Fruit fly (Drosophila melanogaster) whole organism, embryonic: ENCODE measurements around the gene Act87E.

Source experiments
- Blimp-1 ChIP-seq: fragments of 200-800 bp; sonication (Bioruptor generic); optimal IDR thresholded peaks from 3 replicates; lab custom pipeline; 2018; ENCODE audit warnings: missing biosample characterization, missing genetic modification characterization, mild to moderate bottlenecking, moderate library complexity, missing genetic modification reagents
- CG10565 ChIP-seq: fragments of 200-800 bp; sonication (Bioruptor generic); optimal IDR thresholded peaks from 3 replicates; lab custom pipeline; 2016; ENCODE audit warnings: missing biosample characterization, mild to moderate bottlenecking, missing genetic modification characterization
- CG12071 ChIP-seq: fragments of 200-800 bp; sonication (Bioruptor generic); optimal IDR thresholded peaks from 3 replicates; lab custom pipeline; 2018; ENCODE audit warnings: missing biosample characterization, mild to moderate bottlenecking, missing genetic modification characterization
- CG12104 ChIP-seq: fragments of 200-800 bp; sonication (Bioruptor generic); optimal IDR thresholded peaks from 3 replicates; lab custom pipeline; 2016; ENCODE audit warnings: missing biosample characterization, missing genetic modification characterization
- CG12155 ChIP-seq: fragments of 200-800 bp; sonication (Bioruptor generic); optimal IDR thresholded peaks from 3 replicates; lab custom pipeline; 2016; ENCODE audit warnings: missing biosample characterization, missing genetic modification characterization
- CG12236 ChIP-seq: fragments of 200-800 bp; sonication (Bioruptor generic); optimal IDR thresholded peaks from 2 replicates; lab custom pipeline; 2016; ENCODE audit warnings: missing biosample characterization, missing genetic modification characterization
- CG14014 ChIP-seq: fragments of 200-800 bp; sonication (Bioruptor generic); IDR thresholded peaks from 2 replicates; pipeline ENCODE4 v1.3.6; 2022; ENCODE audit warnings: missing biosample characterization, missing genetic modification characterization
- CG15479 ChIP-seq: fragments of 200-800 bp; sonication (Bioruptor generic); optimal IDR thresholded peaks from 3 replicates; lab custom pipeline; 2019; ENCODE audit warnings: missing biosample characterization, mild to moderate bottlenecking, missing genetic modification characterization, moderate library complexity
- CG17359 ChIP-seq: fragments of 200-800 bp; sonication (Bioruptor generic); optimal IDR thresholded peaks from 3 replicates; lab custom pipeline; 2018; ENCODE audit warnings: missing biosample characterization, mild to moderate bottlenecking, missing genetic modification characterization, moderate library complexity
- CG17612 ChIP-seq: fragments of 200-800 bp; sonication (Bioruptor generic); IDR thresholded peaks from 2 replicates; pipeline ENCODE4 v1.3.6; 2022; ENCODE audit warnings: missing biosample characterization, missing genetic modification characterization
- CG17829 ChIP-seq: fragments of 200-800 bp; optimal IDR thresholded peaks from 2 replicates; lab custom pipeline; 2019; ENCODE audit warnings: missing biosample characterization, mild to moderate bottlenecking, missing genetic modification characterization, moderate library complexity
- CG18599 ChIP-seq: fragments of 200-800 bp; sonication (Bioruptor generic); optimal IDR thresholded peaks from 3 replicates; lab custom pipeline; 2017; ENCODE audit warnings: missing biosample characterization, missing genetic modification characterization, mild to moderate bottlenecking, moderate library complexity, missing genetic modification reagents
- CG31365 ChIP-seq: fragments of 200-800 bp; sonication (Bioruptor generic); optimal IDR thresholded peaks from 2 replicates; lab custom pipeline; 2018; ENCODE audit warnings: missing biosample characterization, mild to moderate bottlenecking, missing genetic modification characterization
- CG3163 ChIP-seq: fragments of 200-800 bp; sonication (Bioruptor generic); optimal IDR thresholded peaks from 3 replicates; lab custom pipeline; 2016; ENCODE audit warnings: missing biosample characterization, missing genetic modification characterization
- CG33213 ChIP-seq: fragments of 200-800 bp; sonication (Bioruptor generic); optimal IDR thresholded peaks from 3 replicates; lab custom pipeline; 2016; ENCODE audit warnings: missing biosample characterization, missing genetic modification characterization
- CG33557 ChIP-seq: fragments of 200-800 bp; sonication (Bioruptor generic); optimal IDR thresholded peaks from 2 replicates; lab custom pipeline; 2019; ENCODE audit warnings: missing biosample characterization, mild to moderate bottlenecking, missing genetic modification characterization, moderate library complexity
- CG42726 ChIP-seq: fragments of 200-800 bp; sonication (Bioruptor generic); IDR thresholded peaks from 2 replicates; pipeline ENCODE4 v1.3.6; 2022; ENCODE audit warnings: missing biosample characterization, missing genetic modification characterization; ENCODE audit not compliant: partially characterized antibody
- CG4617 ChIP-seq: fragments of 200-800 bp; sonication (Bioruptor generic); optimal IDR thresholded peaks from 3 replicates; lab custom pipeline; 2016; ENCODE audit warnings: missing biosample characterization, missing genetic modification characterization, borderline replicate concordance
- CG4820 ChIP-seq: fragments of 200-800 bp; sonication (Bioruptor generic); optimal IDR thresholded peaks from 3 replicates; lab custom pipeline; 2016; ENCODE audit warnings: missing biosample characterization, missing genetic modification characterization
- CG7372 ChIP-seq: fragments of 200-800 bp; sonication (Bioruptor generic); IDR thresholded peaks from 2 replicates; pipeline ENCODE4 v1.3.6; 2022; ENCODE audit warnings: missing biosample characterization, missing genetic modification characterization
- CG8290 ChIP-seq, 3 experiments: fragments of 200-800 bp; sonication (Bioruptor generic); optimal IDR thresholded peaks; 2 replicates each; lab custom pipeline; 2016 to 2019; ENCODE audit warnings: missing biosample characterization in 3 of 3, missing genetic modification characterization in 3 of 3, mild to moderate bottlenecking in 2 of 3, moderate library complexity in 1 of 3
- Dek ChIP-seq: fragments of 200-800 bp; sonication (Bioruptor generic); optimal IDR thresholded peaks from 3 replicates; lab custom pipeline; 2019; ENCODE audit warnings: missing biosample characterization, mild to moderate bottlenecking, missing genetic modification characterization, moderate library complexity
- H15 ChIP-seq: fragments of 200-800 bp; sonication (Bioruptor generic); IDR thresholded peaks from 3 replicates; pipeline ENCODE4 v1.3.6; 2022; ENCODE audit warnings: missing biosample characterization, missing genetic modification characterization
- HLHmδ ChIP-seq: fragments of 200-800 bp; sonication (Bioruptor generic); optimal IDR thresholded peaks from 2 replicates; lab custom pipeline; 2018; ENCODE audit warnings: missing biosample characterization, mild to moderate bottlenecking, missing genetic modification characterization, moderate library complexity
- NC2β ChIP-seq: fragments of 200-800 bp; sonication (Bioruptor generic); optimal IDR thresholded peaks from 2 replicates; lab custom pipeline; 2016; ENCODE audit warnings: missing biosample characterization, missing genetic modification characterization
- Neu2 ChIP-seq: fragments of 200-800 bp; sonication (Bioruptor generic); optimal IDR thresholded peaks from 3 replicates; lab custom pipeline; 2016; ENCODE audit warnings: missing biosample characterization, missing genetic modification characterization, borderline replicate concordance
- Nf-YA ChIP-seq: fragments of 200-800 bp; sonication (Bioruptor generic); IDR thresholded peaks from 2 replicates; pipeline ENCODE4 v1.3.6; 2022; ENCODE audit warnings: missing biosample characterization, missing genetic modification characterization
- Nf-YB ChIP-seq: fragments of 200-800 bp; sonication (Bioruptor generic); optimal IDR thresholded peaks from 3 replicates; lab custom pipeline; 2019; ENCODE audit warnings: missing biosample characterization, mild to moderate bottlenecking, missing genetic modification characterization, moderate library complexity
- Sry-δ ChIP-seq: fragments of 200-800 bp; sonication (Bioruptor generic); optimal IDR thresholded peaks from 2 replicates; lab custom pipeline; 2016; ENCODE audit warnings: missing biosample characterization, missing genetic modification characterization
- Stat92E ChIP-seq, 3 experiments: fragments of >200 bp in 2 of 3; fragments of 200-800 bp in 1 of 3; sonication (Bioruptor generic) in 1 of 3; optimal IDR thresholded peaks; 2 replicates each; lab custom pipeline; 2017 to 2019; ENCODE audit warnings: missing biosample characterization in 3 of 3, missing genetic modification characterization in 3 of 3, mild to moderate bottlenecking in 1 of 3, moderate library complexity in 1 of 3
- YL-1 ChIP-seq: fragments of 200-800 bp; sonication (Bioruptor generic); optimal IDR thresholded peaks from 3 replicates; lab custom pipeline; 2017; ENCODE audit warnings: missing biosample characterization, mild to moderate bottlenecking, missing genetic modification characterization
- al ChIP-seq: fragments of 200-800 bp; sonication (Bioruptor generic); IDR thresholded peaks from 2 replicates; pipeline ENCODE4 v1.3.6; 2022; ENCODE audit warnings: missing biosample characterization, missing genetic modification characterization
- bab2 ChIP-seq: fragments of 200-800 bp; sonication (Bioruptor generic); optimal IDR thresholded peaks from 2 replicates; lab custom pipeline; 2016; ENCODE audit warnings: missing biosample characterization, missing genetic modification characterization
- bbx ChIP-seq: fragments of 200-800 bp; sonication (Bioruptor generic); IDR thresholded peaks from 2 replicates; pipeline ENCODE4 v1.3.6; 2022; ENCODE audit warnings: missing biosample characterization, missing genetic modification characterization; ENCODE audit not compliant: partially characterized antibody
- bowl ChIP-seq: fragments of 200-800 bp; sonication (Bioruptor generic); IDR thresholded peaks from 2 replicates; pipeline ENCODE4 v1.3.6; 2022; ENCODE audit warnings: missing biosample characterization, missing genetic modification characterization
- croc ChIP-seq: fragments of 200-800 bp; sonication (Bioruptor generic); conservative IDR thresholded peaks from 3 replicates; pipeline ENCODE4 v1.3.6; 2022; ENCODE audit warnings: missing biosample characterization, missing genetic modification characterization
- disco-r ChIP-seq: fragments of 200-800 bp; sonication (Bioruptor generic); optimal IDR thresholded peaks from 2 replicates; lab custom pipeline; 2016; ENCODE audit warnings: missing biosample characterization, missing genetic modification characterization
- dmrt11E ChIP-seq: fragments of 200-800 bp; sonication (Bioruptor generic); optimal IDR thresholded peaks from 3 replicates; lab custom pipeline; 2018; ENCODE audit warnings: missing biosample characterization, mild to moderate bottlenecking, missing genetic modification characterization, moderate library complexity
- her ChIP-seq: fragments of 200-800 bp; sonication (Bioruptor generic); optimal IDR thresholded peaks from 2 replicates; lab custom pipeline; 2016; ENCODE audit warnings: missing biosample characterization, missing genetic modification characterization
- jumu ChIP-seq: fragments of 200-800 bp; sonication (Bioruptor generic); optimal IDR thresholded peaks from 3 replicates; lab custom pipeline; 2016; ENCODE audit warnings: missing biosample characterization, missing genetic modification characterization
- luna ChIP-seq: fragments of 200-800 bp; sonication (Bioruptor generic); optimal IDR thresholded peaks from 2 replicates; lab custom pipeline; 2016; ENCODE audit warnings: missing biosample characterization, missing genetic modification characterization
- otp ChIP-seq: fragments of 200-800 bp; sonication (Bioruptor generic); IDR thresholded peaks from 3 replicates; pipeline ENCODE4, ENCODE4 v1.3.6; 2022; ENCODE audit warnings: missing biosample characterization, missing genetic modification characterization
- prd ChIP-seq, 3 experiments: fragments of >200 bp in 2 of 3; fragments of 200-800 bp in 1 of 3; sonication (Bioruptor generic) in 1 of 3; optimal IDR thresholded peaks in 2 of 3; IDR thresholded peaks in 1 of 3; 2 replicates in 2 of 3; 3 replicates in 1 of 3; pipeline versions ENCODE4 v1.3.6 to Lab custom; 2017 to 2022; ENCODE audit warnings: missing biosample characterization in 1 of 3, missing genetic modification characterization in 1 of 3
- row ChIP-seq: fragments of 200-800 bp; sonication (Bioruptor generic); IDR thresholded peaks from 3 replicates; pipeline ENCODE4 v1.3.6; 2022; ENCODE audit warnings: missing biosample characterization, missing genetic modification characterization
- sr ChIP-seq: fragments of 200-800 bp; sonication (Bioruptor generic); IDR thresholded peaks from 3 replicates; pipeline ENCODE4 v1.3.6; 2022; ENCODE audit warnings: missing biosample characterization, missing genetic modification characterization
- ssp ChIP-seq: fragments of 200-800 bp; sonication (Bioruptor generic); IDR thresholded peaks from 2 replicates; pipeline ENCODE4 v1.3.6; 2022; ENCODE audit warnings: missing biosample characterization, missing genetic modification characterization
- tin ChIP-seq: fragments of 200-800 bp; sonication (Bioruptor generic); optimal IDR thresholded peaks from 3 replicates; lab custom pipeline; 2016; ENCODE audit warnings: missing biosample characterization, missing genetic modification characterization
- vfl ChIP-seq: fragments of 200-800 bp; sonication (Bioruptor generic); optimal IDR thresholded peaks from 2 replicates; lab custom pipeline; 2016; ENCODE audit warnings: missing biosample characterization, missing genetic modification characterization
- zf30C ChIP-seq: fragments of 200-800 bp; sonication (Bioruptor generic); optimal IDR thresholded peaks from 3 replicates; lab custom pipeline; 2018; ENCODE audit warnings: missing biosample characterization, mild to moderate bottlenecking, missing genetic modification characterization

Act87E gene

dm6 chr3R:13404841-13405441 is 20.8 kb upstream of the Act87E start, which contains the start of gene yellow-e3 (continued):
- TF ChIP-seq YL-1 (GFP tag; lab: Kevin White, UChicago) (no peak), tin (GFP tag; lab: Kevin White, UChicago) (no peak), CG31365 (tag; lab: Kevin White, UChicago) (no peak), CG4820 (GFP tag; lab: Kevin White, UChicago) (no peak), NC2β (GFP tag; lab: Kevin White, UChicago) (no peak), CG10565 (GFP tag; lab: Kevin White, UChicago) (no peak), jumu (GFP tag; lab: Kevin White, UChicago) (no peak), Dek (tag; lab: Kevin White, UChicago) (no peak), CG18599 (GFP tag; lab: Kevin White, UChicago) (no peak), CG12155 (GFP tag; lab: Kevin White, UChicago) (no peak), Nf-YB (GFP tag; lab: Kevin White, UChicago) (no peak), Neu2 (no peak), al (no peak), CG7372 (GFP tag; lab: Robert Waterston, UW) (no peak), croc (GFP tag; lab: Robert Waterston, UW) (0 out of 3 replicates have a peak, but pooled peaks have one; percentile 23), vfl (GFP tag; lab: Kevin White, UChicago) (no peak), CG3163 (no peak), CG33557 (GFP tag; lab: Kevin White, UChicago) (peak; percentile 81), CG42726 (GFP tag; lab: Robert Waterston, UW) (no peak), CG33213 (GFP tag; lab: Kevin White, UChicago) (no peak), disco-r (GFP tag; lab: Kevin White, UChicago) (no peak), CG8290 (GFP tag; optimal IDR thresholded peaks at IDR 0.05; lab: Kevin White, UChicago) (no peak), CG8290 (tag; optimal IDR thresholded peaks at IDR 0.05; lab: Kevin White, UChicago) (no peak), CG14014 (GFP tag; lab: Robert Waterston, UW) (no peak), H15 (GFP tag; lab: Robert Waterston, UW) (no peak), zf30C (GFP tag; lab: Kevin White, UChicago) (peak; percentile 95), CG17829 (tag; lab: Kevin White, UChicago) (peak; percentile 58), Nf-YA (GFP tag; lab: Robert Waterston, UW) (no peak), Stat92E (GFP tag; optimal IDR thresholded peaks at IDR 0.05; lab: Kevin White, UChicago) (no peak), Blimp-1 (peak; percentile 38), CG4617 (no peak), sr (no peak), bowl (GFP tag; lab: Robert Waterston, UW) (no peak), CG17612 (GFP tag; lab: Robert Waterston, UW) (no peak), bab2 (GFP tag; lab: Kevin White, UChicago) (no peak), ssp (GFP tag; lab: Robert Waterston, UW) (no peak), Sry-δ (GFP tag; lab: Kevin White, UChicago) (no peak), dmrt11E (peak; percentile 87), CG12071 (GFP tag; lab: Kevin White, UChicago) (no peak), prd (optimal IDR thresholded peaks at IDR 0.05; lab: Kevin White, UChicago) (no peak), prd (GFP tag; IDR thresholded peaks at IDR 0.05; lab: Robert Waterston, UW) (peak; percentile 81), luna (no peak), HLHmδ (GFP tag; lab: Kevin White, UChicago) (no peak), CG17359 (tag; lab: Kevin White, UChicago) (no peak), row (GFP tag; lab: Robert Waterston, UW) (peak; percentile 53), CG12104 (no peak), otp (GFP tag; lab: Robert Waterston, UW) (no peak), CG12236 (GFP tag; lab: Kevin White, UChicago) (no peak), CG15479 (GFP tag; lab: Kevin White, UChicago) (peak; percentile 84), her (GFP tag; lab: Kevin White, UChicago) (no peak), bbx (GFP tag; lab: Robert Waterston, UW) (no peak)
